Fruit fly (Drosophila melanogaster): ENCODE data around the gene tgo.

tgo gene

DNA sequence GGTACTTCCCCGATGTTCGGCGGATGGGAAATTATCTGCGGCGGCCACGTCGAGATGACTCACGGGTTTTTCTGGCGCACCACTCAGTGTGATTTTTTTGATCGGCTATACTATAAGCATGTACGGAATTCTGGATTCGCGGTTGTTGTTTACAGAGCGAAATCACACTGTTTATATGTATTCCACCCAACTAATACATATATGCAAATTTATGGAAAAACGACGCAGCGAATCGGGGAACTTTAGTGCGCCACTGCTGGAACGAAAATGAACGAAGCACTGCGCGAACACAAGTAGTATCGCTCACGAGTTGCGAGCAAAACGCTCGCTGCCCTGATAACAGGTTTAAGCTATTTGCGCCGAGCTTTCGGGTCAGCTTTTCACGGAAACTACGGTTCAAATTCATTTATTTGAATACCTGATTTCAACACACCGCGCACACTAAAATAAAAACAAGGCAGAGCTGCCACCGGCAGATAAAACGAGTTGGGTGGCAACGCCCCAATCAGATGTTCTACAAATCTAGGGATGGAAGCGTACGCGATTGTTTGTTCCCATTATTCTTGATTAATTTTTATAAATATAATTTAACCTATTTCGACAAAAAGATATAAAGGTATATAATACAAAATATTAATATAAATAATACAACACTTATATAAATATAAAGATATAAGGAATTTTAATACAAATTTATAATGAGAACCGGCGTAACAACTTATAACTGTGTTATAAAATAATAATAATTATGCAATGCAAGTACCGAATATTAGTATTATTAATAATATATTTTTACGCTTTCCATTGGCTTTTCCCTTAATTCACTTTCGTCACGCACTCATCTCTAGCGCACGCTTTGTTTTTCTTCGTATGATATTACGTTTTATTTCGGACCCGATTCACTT lies 28.0 kb upstream of the tgo start, which contains the start of gene Rel (continued):
- TF ChIP-seq nerfin-1 (tag; optimal IDR thresholded peaks at IDR 0.05): peak; percentile 55
- TF ChIP-seq Max (GFP tag; optimal IDR thresholded peaks at IDR 0.05): peak; percentile 56
- peak; percentile 74 for TF ChIP-seq CG10267 (tag; optimal IDR thresholded peaks at IDR 0.05)
- TF ChIP-seq Optix (GFP tag; IDR thresholded peaks at IDR 0.05): no peak
- peak in 1 of 2 experiments; percentile 34 for TF ChIP-seq Hr78 (GFP tag; optimal IDR thresholded peaks at IDR 0.05)
- peak; percentile 78 for TF ChIP-seq Meics (GFP tag; optimal IDR thresholded peaks at IDR 0.05)
- TF ChIP-seq ken (GFP tag; IDR thresholded peaks at IDR 0.05): no peak
- TF ChIP-seq fu2 (GFP tag; optimal IDR thresholded peaks at IDR 0.05): no peak
- peak; percentile 75 for TF ChIP-seq B-H2 (GFP tag; optimal IDR thresholded peaks at IDR 0.05)
- peak; percentile 13 for TF ChIP-seq eyg (GFP tag; optimal IDR thresholded peaks at IDR 0.05)
- peak; percentile 75 for TF ChIP-seq Ssrp (tag; optimal IDR thresholded peaks at IDR 0.05)
- peak; percentile 89 for TF ChIP-seq CG12391 (tag; optimal IDR thresholded peaks at IDR 0.05)
- TF ChIP-seq Fer2 (tag; optimal IDR thresholded peaks at IDR 0.05): peak; percentile 37
- peak; percentile 43 for TF ChIP-seq ind (GFP tag; optimal IDR thresholded peaks at IDR 0.05)
- peak; percentile 23 for TF ChIP-seq Chrac-16 (GFP tag; optimal IDR thresholded peaks at IDR 0.05)
- no peak for TF ChIP-seq fd64A (GFP tag; optimal IDR thresholded peaks at IDR 0.05)
- peak; percentile 88 for TF ChIP-seq Med (GFP tag)
- peak; percentile 78 for TF ChIP-seq CG15269 (tag; optimal IDR thresholded peaks at IDR 0.05)
- TF ChIP-seq CG17829 (tag; optimal IDR thresholded peaks at IDR 0.05): peak; percentile 86
- TF ChIP-seq exex (tag; optimal IDR thresholded peaks at IDR 0.05): peak; percentile 35
- no peak for TF ChIP-seq pita (GFP tag; optimal IDR thresholded peaks at IDR 0.05)
- peak; percentile 83 for TF ChIP-seq phol (tag; optimal IDR thresholded peaks at IDR 0.05)
- no peak for TF ChIP-seq NC2α (GFP tag; optimal IDR thresholded peaks at IDR 0.05)
- peak; percentile 69 for TF ChIP-seq pfk (GFP tag; optimal IDR thresholded peaks at IDR 0.05)
- TF ChIP-seq Drgx (GFP tag; IDR thresholded peaks at IDR 0.05): no peak
- TF ChIP-seq CG10654 (GFP tag; optimal IDR thresholded peaks at IDR 0.05): peak; percentile 50
- peak; percentile 50 for TF ChIP-seq CG30431 (GFP tag; optimal IDR thresholded peaks at IDR 0.05)
- TF ChIP-seq Blimp-1 (GFP tag; optimal IDR thresholded peaks at IDR 0.05): peak; percentile 83
- no peak for TF ChIP-seq repo (GFP tag; optimal IDR thresholded peaks at IDR 0.05)
- TF ChIP-seq zfh2 (GFP tag; optimal IDR thresholded peaks at IDR 0.05): peak; percentile 30
- TF ChIP-seq chinmo (GFP tag; IDR thresholded peaks at IDR 0.05; ENCODE audit: partially characterized antibody): no peak
- TF ChIP-seq CG10979 (tag; optimal IDR thresholded peaks at IDR 0.05): peak; percentile 74
- peak; percentile 64 for TF ChIP-seq CG7271 (tag; optimal IDR thresholded peaks at IDR 0.05)
- peak; percentile 45 for TF ChIP-seq schlank (tag; optimal IDR thresholded peaks at IDR 0.05)
- TF ChIP-seq CG2889 (GFP tag; IDR thresholded peaks at IDR 0.05): no peak
- peak; percentile 23 for TF ChIP-seq slou (GFP tag; optimal IDR thresholded peaks at IDR 0.05)
- TF ChIP-seq CG17359 (tag; optimal IDR thresholded peaks at IDR 0.05): peak; percentile 66
- TF ChIP-seq CG12071 (GFP tag; optimal IDR thresholded peaks at IDR 0.05): peak; percentile 59

- TF ChIP-seq CG18599 (GFP tag; optimal IDR thresholded peaks at IDR 0.05): no peak
- TF ChIP-seq Elba2 (GFP tag; optimal IDR thresholded peaks at IDR 0.05): peak; percentile 87
- TF ChIP-seq MESR4 (GFP tag; optimal IDR thresholded peaks at IDR 0.05): peak; percentile 11
- TF ChIP-seq crp (GFP tag; optimal IDR thresholded peaks at IDR 0.05): peak in 1 of 2 experiments; percentile 79
- no peak for TF ChIP-seq sna (GFP tag; IDR thresholded peaks at IDR 0.05; ENCODE audit: partially characterized antibody)
- peak; percentile 20 for TF ChIP-seq trem (tag; optimal IDR thresholded peaks at IDR 0.05)
- TF ChIP-seq CG9817 (tag; optimal IDR thresholded peaks at IDR 0.05): no peak
- peak; percentile 67 for TF ChIP-seq nerfin-1 (tag; optimal IDR thresholded peaks at IDR 0.05)
- peak; percentile 12 for TF ChIP-seq dm (GFP tag; optimal IDR thresholded peaks at IDR 0.05)
- no peak for TF ChIP-seq da (GFP tag; optimal IDR thresholded peaks at IDR 0.05)
- TF ChIP-seq Mad (GFP tag; optimal IDR thresholded peaks at IDR 0.05): no peak
- TF ChIP-seq Dp (GFP tag; optimal IDR thresholded peaks at IDR 0.05): peak; percentile 24
Observed at dm6 chr3R:9046954-9047353, 27.1 kb upstream of the tgo start.

All from whole organism, embryonic.